Fruit fly (Drosophila melanogaster) Kc167 (cell line): Measurements from ENCODE around the gene nes.

Source experiments
- Myc ChIP-seq: fragments of >200 bp; optimal IDR thresholded peaks from 2 replicates; lab custom pipeline; 2017; ENCODE audit warnings: missing external identifiers
- h ChIP-seq: fragments of >200 bp; optimal IDR thresholded peaks from 3 replicates; lab custom pipeline; 2018; ENCODE audit warnings: missing external identifiers

dm6 chr3L:19261213-19261612 is 734 bp upstream of the nes start, which contains the start of gene Bet1:
- TF ChIP-seq h (lab: Kevin White, UChicago) = no peak
- TF ChIP-seq Myc (lab: Kevin White, UChicago) = no peak
